Worm (Caenorhabditis elegans): ENCODE results near the gene tag-278.
A peak's percentile ranks its signal among the peaks of the same experiment; 100 is the strongest.

tag-278 gene

DNA sequence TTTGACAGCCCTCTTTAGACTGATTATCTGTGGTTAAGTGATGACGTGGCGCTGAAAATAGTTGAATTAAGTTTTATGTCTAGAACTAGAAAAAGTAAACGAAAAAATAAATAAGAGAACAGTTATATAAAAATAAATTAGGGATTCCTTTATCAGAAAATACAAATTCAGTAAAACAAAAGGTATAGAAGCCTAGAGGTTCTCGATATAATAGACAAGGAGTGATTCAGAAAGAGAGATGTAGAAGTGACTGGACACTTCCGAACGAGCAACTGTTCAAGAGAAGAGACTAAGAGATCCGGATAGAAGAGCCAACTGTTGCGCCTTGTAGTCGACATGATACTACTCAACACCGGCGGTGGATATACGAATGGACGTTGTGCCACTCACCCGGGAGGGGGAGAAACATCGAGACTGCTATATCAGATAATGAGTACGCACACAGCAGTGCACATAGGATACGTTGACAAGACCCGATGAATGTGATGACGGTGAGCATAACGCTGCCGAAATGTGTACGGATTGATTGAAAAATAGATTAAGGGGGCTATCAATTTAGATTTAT is at the start of gene tag-278:
TSS of gene tag-278 (minus strand) at position 51 of the 565 bp plus-strand sequence.
- TF ChIP-seq hlh-17 (GFP tag; optimal IDR thresholded peaks at IDR 0.05; ENCODE audit: borderline replicate concordance) (no peak), lir-3 (tag; optimal IDR thresholded peaks at IDR 0.05; ENCODE audit: poor library complexity) (no peak), dpl-1 (GFP tag; optimal IDR thresholded peaks at IDR 0.05) (no peak), fkh-4 (tag; optimal IDR thresholded peaks at IDR 0.05; ENCODE audit: borderline replicate concordance) (no peak), unc-62 (GFP tag; optimal IDR thresholded peaks at IDR 0.05) (no peak), nhr-84 (tag; optimal IDR thresholded peaks at IDR 0.05) (no peak), mab-9 (GFP tag; IDR thresholded peaks at IDR 0.05) (no peak), blmp-1 (tag; optimal IDR thresholded peaks at IDR 0.05) (no peak), vab-15 (tag; optimal IDR thresholded peaks at IDR 0.05) (no peak), nhr-11 (tag; optimal IDR thresholded peaks at IDR 0.05) (no peak), efl-1 (optimal IDR thresholded peaks at IDR 0.05) (no peak), efl-1 (GFP tag; optimal IDR thresholded peaks at IDR 0.05 in 1 of 2) (peak in 1 of 2 experiments; percentile 70), snu-23 (GFP tag; optimal IDR thresholded peaks at IDR 0.05) (peak; percentile 31), nhr-77 (tag; optimal IDR thresholded peaks at IDR 0.05) (no peak), jun-1 (tag; optimal IDR thresholded peaks at IDR 0.05) (no peak), dsc-1 (tag; optimal IDR thresholded peaks at IDR 0.05) (no peak), unc-98 (GFP tag; IDR thresholded peaks at IDR 0.05) (no peak), ztf-4 (tag; optimal IDR thresholded peaks at IDR 0.05) (no peak), aha-1 (tag; optimal IDR thresholded peaks at IDR 0.05) (no peak), nhr-47 (tag; optimal IDR thresholded peaks at IDR 0.05) (peak; percentile 3), lin-39 (tag; optimal IDR thresholded peaks at IDR 0.05) (no peak), ceh-8 (GFP tag; optimal IDR thresholded peaks at IDR 0.05) (no peak), nhr-76 (tag; optimal IDR thresholded peaks at IDR 0.05) (no peak), nhr-237 (tag; optimal IDR thresholded peaks at IDR 0.05) (no peak), pqm-1 (tag; optimal IDR thresholded peaks at IDR 0.05) (no peak), fkh-8 (tag; optimal IDR thresholded peaks at IDR 0.05) (no peak), ztf-11 (tag; optimal IDR thresholded peaks at IDR 0.05) (no peak), elt-3 (tag; optimal IDR thresholded peaks at IDR 0.05) (no peak), irx-1 (tag; optimal IDR thresholded peaks at IDR 0.05) (no peak), lin-15B (tag; optimal IDR thresholded peaks at IDR 0.05) (no peak), grh-1 (GFP tag; IDR thresholded peaks at IDR 0.05) (no peak), efl-3 (GFP tag; optimal IDR thresholded peaks at IDR 0.05) (no peak), F16B12.6 (tag; optimal IDR thresholded peaks at IDR 0.05) (no peak), aly-2 (tag; optimal IDR thresholded peaks at IDR 0.05) (no peak), tbx-2 (tag; optimal IDR thresholded peaks at IDR 0.05) (no peak), isw-1 (GFP tag; IDR thresholded peaks at IDR 0.05) (no peak), mef-2 (tag; optimal IDR thresholded peaks at IDR 0.05) (no peak), ama-1 (optimal IDR thresholded peaks at IDR 0.05) (no peak), Y116A8C.19 (tag; optimal IDR thresholded peaks at IDR 0.05; ENCODE audit: borderline replicate concordance) (no peak), sox-4 (tag; optimal IDR thresholded peaks at IDR 0.05) (no peak), alr-1 (tag; optimal IDR thresholded peaks at IDR 0.05; ENCODE audit: borderline replicate concordance) (no peak), lsy-2 (tag; optimal IDR thresholded peaks at IDR 0.05) (peak in 1 of 2 experiments; percentile 9), hlh-4 (tag; optimal IDR thresholded peaks at IDR 0.05) (no peak), C04F5.9 (tag; optimal IDR thresholded peaks at IDR 0.05) (no peak), unc-30 (tag; optimal IDR thresholded peaks at IDR 0.05) (no peak), ceh-90 (tag; optimal IDR thresholded peaks at IDR 0.05) (no peak), skn-1 (tag; optimal IDR thresholded peaks at IDR 0.05) (no peak), mep-1 (tag; optimal IDR thresholded peaks at IDR 0.05) (no peak), pag-3 (tag; optimal IDR thresholded peaks at IDR 0.05; ENCODE audit: borderline replicate concordance, insufficient read depth) (no peak), tlp-1 (tag; optimal IDR thresholded peaks at IDR 0.05) (no peak), zip-4 (GFP tag; optimal IDR thresholded peaks at IDR 0.05) (no peak), egl-27 (tag; optimal IDR thresholded peaks at IDR 0.05) (no peak), unc-130 (tag; optimal IDR thresholded peaks at IDR 0.05) (peak; percentile 17), nhr-90 (tag; optimal IDR thresholded peaks at IDR 0.05; ENCODE audit: poor library complexity) (no peak)

Measured in whole organism, L1 larva.